Worm (Caenorhabditis elegans) whole organism, late embryonic: ENCODE measurements around the gene R07B7.2.

ENCODE experiments used
- ama-1 ChIP-seq: fragments of 150-350 bp; optimal IDR thresholded peaks from 2 replicates; lab custom pipeline; 2014
- ceh-22 ChIP-seq: sonication (generic microtip); optimal IDR thresholded peaks from 2 replicates; lab custom pipeline; 2017; ENCODE audit warnings: missing biosample characterization, missing genetic modification characterization
- dve-1 ChIP-seq: sonication (generic microtip); optimal IDR thresholded peaks from 2 replicates; lab custom pipeline; 2017; ENCODE audit warnings: antibody characterized with exemption, mild to moderate bottlenecking, missing genetic modification characterization, missing compliant biosample characterization
- fkh-10 ChIP-seq: fragments of 150-350 bp; optimal IDR thresholded peaks from 2 replicates; lab custom pipeline; 2014; ENCODE audit warnings: missing biosample characterization, missing genetic modification reagents, missing genetic modification characterization
- hlh-15 ChIP-seq: sonication (generic microtip); optimal IDR thresholded peaks from 2 replicates; lab custom pipeline; 2016; ENCODE audit warnings: missing genetic modification characterization, missing compliant biosample characterization
- lin-11 ChIP-seq: fragments of 200-800 bp; sonication (Bioruptor generic); optimal IDR thresholded peaks from 2 replicates; lab custom pipeline; 2018; ENCODE audit warnings: mild to moderate bottlenecking, missing genetic modification characterization, missing compliant biosample characterization
- nhr-11 ChIP-seq: fragments of 150-350 bp; optimal IDR thresholded peaks from 2 replicates; lab custom pipeline; 2014; ENCODE audit warnings: missing biosample characterization, missing genetic modification characterization
- pha-4 ChIP-seq: fragments of 150-350 bp; optimal IDR thresholded peaks from 2 replicates; lab custom pipeline; 2018; ENCODE audit warnings: missing biosample characterization, missing genetic modification reagents, missing genetic modification characterization
- rnt-1 ChIP-seq: sonication (generic microtip); optimal IDR thresholded peaks from 2 replicates; lab custom pipeline; 2016; ENCODE audit warnings: missing genetic modification characterization, missing compliant biosample characterization
- unc-55 ChIP-seq: sonication (generic microtip); optimal IDR thresholded peaks from 2 replicates; lab custom pipeline; 2017; ENCODE audit warnings: missing biosample characterization, missing genetic modification reagents, missing genetic modification characterization

DNA sequence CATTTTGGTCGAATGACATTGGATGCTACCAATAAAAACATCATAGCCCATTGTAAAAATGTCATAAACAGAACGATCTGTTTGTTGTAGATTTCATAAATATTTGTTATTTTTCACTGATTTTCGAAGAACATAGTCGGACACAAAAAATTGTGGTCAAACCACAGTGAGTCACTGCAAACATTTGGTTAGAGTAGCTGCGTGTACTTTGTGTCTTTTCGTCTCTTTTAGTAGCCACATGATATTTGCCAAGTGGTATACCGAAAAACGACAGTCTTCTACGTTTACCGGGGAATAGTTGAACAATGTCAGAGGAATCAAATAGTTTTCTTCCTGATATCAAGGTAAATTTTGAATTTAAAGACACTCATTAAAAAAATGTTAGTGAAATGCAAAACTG lies 32.2 kb upstream of the R07B7.2 start, which contains the start of gene nhr-206:
- no peak for TF ChIP-seq unc-55 (GFP tag; lab: Kevin White, UChicago)
- no peak for TF ChIP-seq pha-4 (tag; lab: Kevin White, UChicago)
- TF ChIP-seq lin-11 (tag; lab: Kevin White, UChicago), result no peak
- TF ChIP-seq nhr-11 (tag; lab: Kevin White, UChicago), result no peak
- TF ChIP-seq hlh-15 (tag; lab: Kevin White, UChicago), result no peak
- no peak for TF ChIP-seq fkh-10 (GFP tag; lab: Kevin White, UChicago)
- TF ChIP-seq ama-1 (lab: Kevin White, UChicago), result no peak
- TF ChIP-seq rnt-1, result no peak
- TF ChIP-seq dve-1 (tag; lab: Kevin White, UChicago), result no peak
- no peak for TF ChIP-seq ceh-22 (tag; lab: Kevin White, UChicago)
